Fruit fly (Drosophila melanogaster): ENCODE data around the gene Crag.

DNA sequence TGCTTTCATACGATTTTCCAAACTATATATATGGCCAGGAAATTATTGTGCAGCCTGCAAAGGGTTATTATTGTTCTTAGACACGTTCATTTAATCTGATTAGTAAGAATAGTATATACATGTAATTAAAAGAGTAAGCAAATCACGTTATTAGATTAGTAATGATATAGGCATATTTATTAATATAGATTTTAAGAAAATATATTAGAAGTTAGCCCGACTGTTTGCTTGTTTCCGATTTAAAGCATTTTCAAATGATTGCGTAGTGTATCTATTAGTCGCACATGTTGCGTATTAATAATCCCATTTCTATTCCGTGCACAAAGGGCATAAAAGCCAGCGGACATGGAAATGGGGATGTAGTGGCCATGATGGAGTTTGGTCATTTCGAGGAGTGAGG is 12.7 kb upstream of the Crag start:
- TF ChIP-seq Dip2 (GFP tag; IDR thresholded peaks at IDR 0.05) (no peak), tgo (GFP tag; IDR thresholded peaks at IDR 0.05) (no peak), usp (GFP tag; optimal IDR thresholded peaks at IDR 0.05) (no peak)

All from whole organism, embryonic.